Fruit fly (Drosophila melanogaster): ENCODE results near the gene mira.
A peak's percentile ranks its signal among the peaks of the same experiment; 100 is the strongest.

mira gene

dm6 chr3R:19890340-19890998 is 44.5 kb downstream of the mira start, which contains the start of gene CG4733:
CG4733 (plus strand) TSS chr3R:19890689.
- TF ChIP-seq CG3281 (GFP tag; optimal IDR thresholded peaks at IDR 0.05), result peak; percentile 7
- TF ChIP-seq row (GFP tag; IDR thresholded peaks at IDR 0.05), result peak; percentile 91
- peak; percentile 23 for TF ChIP-seq CG13775 (GFP tag; optimal IDR thresholded peaks at IDR 0.05)
- TF ChIP-seq CG3847 (GFP tag; IDR thresholded peaks at IDR 0.05), result 0 out of 2 replicates have a peak, but pooled peaks have one; percentile 13
- no peak for TF ChIP-seq CG17385 (GFP tag; optimal IDR thresholded peaks at IDR 0.05)
- peak in 1 of 2 experiments; percentile 14 for TF ChIP-seq Hr78 (GFP tag; optimal IDR thresholded peaks at IDR 0.05)
- peak; percentile 8 for TF ChIP-seq NfI (GFP tag; optimal IDR thresholded peaks at IDR 0.05)
- TF ChIP-seq CG7839 (tag; optimal IDR thresholded peaks at IDR 0.05), result peak; percentile 10
- TF ChIP-seq kah (GFP tag; optimal IDR thresholded peaks at IDR 0.05), result no peak
- TF ChIP-seq Nf-YB (GFP tag; optimal IDR thresholded peaks at IDR 0.05), result peak; percentile 5
- no peak for TF ChIP-seq nerfin-1 (tag; optimal IDR thresholded peaks at IDR 0.05)
- TF ChIP-seq gcm2 (GFP tag; optimal IDR thresholded peaks at IDR 0.05), result no peak
- peak; percentile 79 for TF ChIP-seq CG12769 (tag; optimal IDR thresholded peaks at IDR 0.05)
- TF ChIP-seq Ssrp (tag; optimal IDR thresholded peaks at IDR 0.05), result peak; percentile 18
- TF ChIP-seq CG12391 (tag; optimal IDR thresholded peaks at IDR 0.05), result peak; percentile 18
- no peak for TF ChIP-seq CG6765 (GFP tag; optimal IDR thresholded peaks at IDR 0.05)
- TF ChIP-seq prd (optimal IDR thresholded peaks at IDR 0.05), result peak in 1 of 2 experiments; percentile 62
- TF ChIP-seq prd (GFP tag; IDR thresholded peaks at IDR 0.05), result no peak
- no peak for TF ChIP-seq CG11696 (GFP tag; IDR thresholded peaks at IDR 0.05)
- no peak for TF ChIP-seq vvl (GFP tag; IDR thresholded peaks at IDR 0.05)
- peak; percentile 25 for TF ChIP-seq CG10543 (GFP tag; optimal IDR thresholded peaks at IDR 0.05)
- peak; percentile 44; the same call in 1 of the 2 replicates for TF ChIP-seq CG32532 (GFP tag; IDR thresholded peaks at IDR 0.05)
- TF ChIP-seq CG8290 (GFP tag; optimal IDR thresholded peaks at IDR 0.05), result no peak
- no peak for TF ChIP-seq CG8290 (tag; optimal IDR thresholded peaks at IDR 0.05)
- no peak for TF ChIP-seq p53 (GFP tag; optimal IDR thresholded peaks at IDR 0.05)
- 0 out of 2 replicates have a peak, but pooled peaks have one; percentile 23 for TF ChIP-seq cas (GFP tag; IDR thresholded peaks at IDR 0.05)
- TF ChIP-seq shn (GFP tag; optimal IDR thresholded peaks at IDR 0.05), result peak; percentile 5
- peak; percentile 41; the same call in 1 of the 3 replicates for TF ChIP-seq CG6175 (GFP tag; IDR thresholded peaks at IDR 0.05)
- TF ChIP-seq CG30403 (GFP tag; optimal IDR thresholded peaks at IDR 0.05), result peak; percentile 31
- peak; percentile 67 for TF ChIP-seq Ets65A (GFP tag)
- peak; percentile 43 for TF ChIP-seq gem (tag; optimal IDR thresholded peaks at IDR 0.05)
- TF ChIP-seq Trl (optimal IDR thresholded peaks at IDR 0.05), result peak in 1 of 2 experiments; percentile 49
- TF ChIP-seq Trl (GFP tag; optimal IDR thresholded peaks at IDR 0.05), result no peak
- TF ChIP-seq Deaf1 (tag; optimal IDR thresholded peaks at IDR 0.05), result peak; percentile 91
- no peak for TF ChIP-seq Taf1 (GFP tag; IDR thresholded peaks at IDR 0.05)
- peak; percentile 60 for TF ChIP-seq Jarid2 (GFP tag; optimal IDR thresholded peaks at IDR 0.05)
- TF ChIP-seq eve (GFP tag; optimal IDR thresholded peaks at IDR 0.05), result no peak
- peak; percentile 49 for TF ChIP-seq dmrt11E (tag; optimal IDR thresholded peaks at IDR 0.05)
- TF ChIP-seq Chrac-16 (GFP tag; optimal IDR thresholded peaks at IDR 0.05), result peak; percentile 1
- no peak for TF ChIP-seq zf30C (GFP tag; optimal IDR thresholded peaks at IDR 0.05)
- peak; percentile 15; the same call in 1 of the 3 replicates for TF ChIP-seq z (GFP tag; IDR thresholded peaks at IDR 0.05)
- TF ChIP-seq CG3838 (GFP tag; optimal IDR thresholded peaks at IDR 0.05), result no peak
- TF ChIP-seq nmo (GFP tag; optimal IDR thresholded peaks at IDR 0.05), result peak; percentile 1
- TF ChIP-seq ato (GFP tag; IDR thresholded peaks at IDR 0.05; ENCODE audit: partially characterized antibody), result 0 out of 2 replicates have a peak, but pooled peaks have one; percentile 7
- TF ChIP-seq NC2β (GFP tag; optimal IDR thresholded peaks at IDR 0.05), result no peak
- TF ChIP-seq CG18262 (tag; optimal IDR thresholded peaks at IDR 0.05), result peak; percentile 43
- peak in 1 of 2 experiments; percentile 14 for TF ChIP-seq Hr51 (GFP tag; optimal IDR thresholded peaks at IDR 0.05)
- peak; percentile 46; the same call in 1 of the 3 replicates for TF ChIP-seq CG11695 (GFP tag; IDR thresholded peaks at IDR 0.05)
- TF ChIP-seq lola (GFP tag; optimal IDR thresholded peaks at IDR 0.05), result peak in 1 of 3 experiments; percentile 40
